Worm (Caenorhabditis elegans) whole organism, L1 larva: ENCODE measurements around the gene sfrp-1.

Experiments used
- aha-1 ChIP-seq: fragments of 150-350 bp; optimal IDR thresholded peaks from 2 replicates; lab custom pipeline; 2014; ENCODE audit warnings: missing biosample characterization, missing genetic modification characterization
- ama-1 ChIP-seq: fragments of 150-350 bp; optimal IDR thresholded peaks from 2 replicates; lab custom pipeline; 2014
- elt-2 ChIP-seq: sonication (generic microtip); optimal IDR thresholded peaks from 2 replicates; lab custom pipeline; 2016; ENCODE audit warnings: missing genetic modification characterization, mild to moderate bottlenecking, inconsistent platforms, missing compliant biosample characterization, missing genetic modification reagents
- elt-3 ChIP-seq, 6 experiments: fragments of 150-350 bp in 1 of 6; sonication (generic microtip); optimal IDR thresholded peaks; 2 replicates each; lab custom pipeline; 2017 to 2018; ENCODE audit warnings: missing biosample characterization in 6 of 6, missing genetic modification characterization in 6 of 6, inconsistent platforms in 1 of 6
- lin-13 ChIP-seq: fragments of 150-350 bp; optimal IDR thresholded peaks from 2 replicates; lab custom pipeline; 2014; ENCODE audit warnings: missing biosample characterization, missing genetic modification reagents, missing genetic modification characterization
- nhr-84 ChIP-seq: sonication (generic microtip); optimal IDR thresholded peaks from 2 replicates; lab custom pipeline; 2017; ENCODE audit warnings: missing biosample characterization, missing genetic modification characterization
- tbx-2 ChIP-seq: sonication (generic microtip); optimal IDR thresholded peaks from 2 replicates; lab custom pipeline; 2016; ENCODE audit warnings: missing genetic modification characterization, missing compliant biosample characterization

DNA sequence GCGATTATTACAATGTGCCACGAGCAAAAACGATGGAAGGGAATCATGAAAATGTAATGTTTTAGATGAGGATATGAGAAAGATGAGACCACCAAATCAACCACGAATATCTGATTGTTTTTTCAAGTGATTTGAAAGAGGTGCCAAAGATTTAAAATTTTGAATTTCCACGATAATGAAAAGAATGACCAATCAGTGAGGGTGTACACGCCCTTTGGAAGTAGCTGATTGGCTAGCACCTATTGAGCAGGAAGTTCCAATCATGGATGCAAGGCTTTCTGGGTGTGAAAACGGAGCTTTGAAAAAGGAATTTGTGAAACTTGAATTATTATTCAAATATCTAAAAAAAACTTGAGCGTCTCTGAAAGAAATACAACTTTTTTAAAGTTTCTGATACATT is 10.7 kb downstream of the sfrp-1 start:
- TF ChIP-seq tbx-2 (tag; lab: Kevin White, UChicago) = no peak
- no peak for TF ChIP-seq elt-2 (tag; lab: Kevin White, UChicago)
- no peak for TF ChIP-seq aha-1 (tag; lab: Kevin White, UChicago)
- TF ChIP-seq nhr-84 (tag; lab: Kevin White, UChicago) = no peak
- TF ChIP-seq elt-3 (tag; optimal IDR thresholded peaks at IDR 0.05; lab: Kevin White, UChicago) = no peak
- no peak for TF ChIP-seq lin-13
- no peak for TF ChIP-seq ama-1 (lab: Kevin White, UChicago)
